Fruit fly (Drosophila melanogaster) whole organism, prepupa: Measurements from ENCODE around the gene CG6231.

Source experiments
- Blimp-1 ChIP-seq: fragments of 200-800 bp; sonication (Bioruptor generic); optimal IDR thresholded peaks from 3 replicates; lab custom pipeline; 2017; ENCODE audit warnings: missing biosample characterization, missing genetic modification characterization, mild to moderate bottlenecking, moderate library complexity, missing genetic modification reagents
- CG10631 ChIP-seq: fragments of 200-800 bp; sonication (Bioruptor generic); optimal IDR thresholded peaks from 2 replicates; lab custom pipeline; 2016; ENCODE audit warnings: missing biosample characterization, missing genetic modification characterization
- CG3032 ChIP-seq: fragments of 200-800 bp; optimal IDR thresholded peaks from 2 replicates; lab custom pipeline; 2019; ENCODE audit warnings: missing biosample characterization, mild to moderate bottlenecking, missing genetic modification characterization, moderate library complexity
- CG6792 ChIP-seq: fragments of 200-800 bp; sonication (Bioruptor generic); optimal IDR thresholded peaks from 3 replicates; lab custom pipeline; 2016; ENCODE audit warnings: missing biosample characterization, missing genetic modification characterization
- Eip78C ChIP-seq: fragments of 200-800 bp; sonication (Bioruptor generic); peaks from one replicate; lab custom pipeline; 2016; ENCODE audit warnings: missing biosample characterization, missing genetic modification characterization
- Ets96B ChIP-seq: fragments of 200-800 bp; optimal IDR thresholded peaks from 2 replicates; lab custom pipeline; 2019; ENCODE audit warnings: missing biosample characterization, mild to moderate bottlenecking, missing genetic modification characterization, moderate library complexity
- Sox14 ChIP-seq: fragments of 200-800 bp; sonication (Bioruptor generic); optimal IDR thresholded peaks from 3 replicates; lab custom pipeline; 2016; ENCODE audit warnings: missing biosample characterization, missing genetic modification characterization
- acj6 ChIP-seq: fragments of 200-800 bp; sonication (Bioruptor generic); optimal IDR thresholded peaks from 3 replicates; lab custom pipeline; 2016; ENCODE audit warnings: missing biosample characterization, missing genetic modification characterization

DNA sequence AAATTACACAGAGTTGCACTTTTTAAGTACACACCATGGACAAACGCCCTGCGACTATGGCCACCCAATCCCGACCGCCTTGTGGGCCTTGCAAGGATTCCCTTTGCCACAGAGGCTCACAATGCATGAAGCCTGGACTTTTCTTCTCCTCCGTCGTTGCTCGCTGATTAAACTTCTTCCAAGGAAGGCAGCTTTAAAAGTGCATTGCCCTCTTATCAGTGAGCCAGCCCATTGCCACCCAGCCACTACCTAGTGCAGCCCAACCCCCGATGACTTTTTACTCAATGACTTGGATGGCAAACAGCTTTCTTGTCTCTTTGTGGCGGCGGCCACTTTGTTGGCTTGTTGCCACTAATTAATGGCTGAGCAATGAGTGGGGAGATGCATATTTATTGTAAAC lies 44.9 kb downstream of the CG6231 start:
- TF ChIP-seq Blimp-1 (GFP tag; lab: Kevin White, UChicago) (no peak), CG6792 (GFP tag; lab: Kevin White, UChicago) (no peak), Sox14 (GFP tag; lab: Kevin White, UChicago) (no peak), Eip78C (GFP tag; lab: Kevin White, UChicago) (no peak), acj6 (GFP tag; lab: Kevin White, UChicago) (no peak), Ets96B (tag; lab: Kevin White, UChicago) (no peak), CG10631 (no peak), CG3032 (tag; lab: Kevin White, UChicago) (no peak)
